Worm (Caenorhabditis elegans): ENCODE measurements around the gene Y46C8AM.1.

Gene Y46C8AM.1

ce11 chrIV:3981601-3982000 is 18.9 kb downstream of the Y46C8AM.1 start, which contains the start of gene srh-223:
srh-223 (plus strand) TSS chrIV:3981901.
- no peak for TF ChIP-seq elt-1 (tag; optimal IDR thresholded peaks at IDR 0.05)
- no peak for TF ChIP-seq jun-1 (tag; optimal IDR thresholded peaks at IDR 0.05)
- TF ChIP-seq eor-1 (tag; optimal IDR thresholded peaks at IDR 0.05): no peak
- TF ChIP-seq ceh-9 (tag; optimal IDR thresholded peaks at IDR 0.05): no peak
- no peak for TF ChIP-seq nhr-76 (tag; optimal IDR thresholded peaks at IDR 0.05)
- TF ChIP-seq ceh-16 (tag; optimal IDR thresholded peaks at IDR 0.05): no peak
- TF ChIP-seq egl-5 (tag; optimal IDR thresholded peaks at IDR 0.05): no peak
- TF ChIP-seq ceh-28 (tag; optimal IDR thresholded peaks at IDR 0.05): no peak
- no peak for TF ChIP-seq nhr-12 (tag; optimal IDR thresholded peaks at IDR 0.05)
- no peak for TF ChIP-seq R02D3.7 (tag; optimal IDR thresholded peaks at IDR 0.05)
- no peak for TF ChIP-seq nhr-67 (tag; optimal IDR thresholded peaks at IDR 0.05)
- TF ChIP-seq elt-3 (tag; optimal IDR thresholded peaks at IDR 0.05): no peak
- TF ChIP-seq nhr-77 (tag; optimal IDR thresholded peaks at IDR 0.05): no peak
- no peak for TF ChIP-seq daf-12 (tag; optimal IDR thresholded peaks at IDR 0.05)
- no peak for TF ChIP-seq snpc-4 (tag; optimal IDR thresholded peaks at IDR 0.05)

ce11 chrIV:3988132-3988531 is 25.4 kb downstream of the Y46C8AM.1 start:
- TF ChIP-seq ztf-4 (tag; optimal IDR thresholded peaks at IDR 0.05) (no peak), zag-1 (tag; optimal IDR thresholded peaks at IDR 0.05) (no peak), lsy-12 (tag; optimal IDR thresholded peaks at IDR 0.05) (no peak), daf-12 (tag; optimal IDR thresholded peaks at IDR 0.05) (no peak), unc-62 (GFP tag; optimal IDR thresholded peaks at IDR 0.05) (no peak), elt-3 (tag; optimal IDR thresholded peaks at IDR 0.05) (no peak), nhr-11 (tag; optimal IDR thresholded peaks at IDR 0.05) (no peak), ZK546.5 (tag; optimal IDR thresholded peaks at IDR 0.05) (no peak), fos-1 (tag; optimal IDR thresholded peaks at IDR 0.05) (no peak), skn-1 (tag; optimal IDR thresholded peaks at IDR 0.05) (no peak)

ce11 chrIV:3988638-3989152 is 26.0 kb downstream of the Y46C8AM.1 start, which contains the start of gene clec-78:
clec-78 (plus strand) TSS chrIV:3989102.
- TF ChIP-seq eor-1 (tag; optimal IDR thresholded peaks at IDR 0.05): no peak
- no peak for TF ChIP-seq egl-27 (tag; optimal IDR thresholded peaks at IDR 0.05)
- TF ChIP-seq hmg-11 (tag; optimal IDR thresholded peaks at IDR 0.05): no peak
- no peak for TF ChIP-seq nhr-11 (tag; optimal IDR thresholded peaks at IDR 0.05)
- no peak for TF ChIP-seq sea-2 (GFP tag; optimal IDR thresholded peaks at IDR 0.05)
- TF ChIP-seq elt-2 (tag; optimal IDR thresholded peaks at IDR 0.05): peak; percentile 100
- TF ChIP-seq unc-62 (GFP tag; optimal IDR thresholded peaks at IDR 0.05): no peak
- TF ChIP-seq ztf-4 (tag; optimal IDR thresholded peaks at IDR 0.05): no peak
- TF ChIP-seq aly-2 (tag; optimal IDR thresholded peaks at IDR 0.05): no peak
- TF ChIP-seq zag-1 (tag; optimal IDR thresholded peaks at IDR 0.05): no peak
- no peak for TF ChIP-seq mdl-1 (tag; optimal IDR thresholded peaks at IDR 0.05)
- TF ChIP-seq pqm-1 (tag; optimal IDR thresholded peaks at IDR 0.05): peak; percentile 98
- no peak for TF ChIP-seq mml-1 (tag; optimal IDR thresholded peaks at IDR 0.05)
- no peak for TF ChIP-seq unc-39 (tag; optimal IDR thresholded peaks at IDR 0.05)
- no peak for TF ChIP-seq tbx-2 (tag; optimal IDR thresholded peaks at IDR 0.05)
- no peak for TF ChIP-seq nhr-28 (tag; optimal IDR thresholded peaks at IDR 0.05)
- TF ChIP-seq fos-1 (tag; optimal IDR thresholded peaks at IDR 0.05): peak; percentile 60
- no peak for TF ChIP-seq elt-1 (tag; optimal IDR thresholded peaks at IDR 0.05)
- TF ChIP-seq egl-5 (tag; optimal IDR thresholded peaks at IDR 0.05): no peak
- TF ChIP-seq nhr-12 (tag; optimal IDR thresholded peaks at IDR 0.05): no peak
- no peak for TF ChIP-seq lin-39 (tag; optimal IDR thresholded peaks at IDR 0.05)
- TF ChIP-seq nhr-67 (tag; optimal IDR thresholded peaks at IDR 0.05): no peak
- TF ChIP-seq elt-3 (tag; optimal IDR thresholded peaks at IDR 0.05): no peak
- no peak for TF ChIP-seq ceh-82 (tag; optimal IDR thresholded peaks at IDR 0.05)
- TF ChIP-seq ceh-9 (tag; optimal IDR thresholded peaks at IDR 0.05): no peak
- TF ChIP-seq lin-15B (tag; optimal IDR thresholded peaks at IDR 0.05): no peak
- TF ChIP-seq lsy-12 (tag; optimal IDR thresholded peaks at IDR 0.05): no peak
- no peak for TF ChIP-seq daf-12 (tag; optimal IDR thresholded peaks at IDR 0.05)
- peak; percentile 55 for TF ChIP-seq pha-4 (tag; optimal IDR thresholded peaks at IDR 0.05)
- TF ChIP-seq jun-1 (tag; optimal IDR thresholded peaks at IDR 0.05): peak; percentile 99
- no peak for TF ChIP-seq nhr-237 (tag; optimal IDR thresholded peaks at IDR 0.05)
- TF ChIP-seq ceh-28 (tag; optimal IDR thresholded peaks at IDR 0.05): no peak
- TF ChIP-seq snpc-4 (tag; optimal IDR thresholded peaks at IDR 0.05): no peak

All from whole organism, L3 larva.